Fruit fly (Drosophila melanogaster): Measurements from ENCODE around the gene Arp5.

- TF ChIP-seq h (optimal IDR thresholded peaks at IDR 0.05) (no peak), psq (optimal IDR thresholded peaks at IDR 0.05) (no peak)
Measured at dm6 chr3R:18166261-18166720, 19.0 kb upstream of the Arp5 start.

Measured in Kc167 (cell line).